Fruit fly (Drosophila melanogaster) whole organism, embryonic: ENCODE measurements around the gene dob.

Experiments used
- Bgb ChIP-seq: fragments of 200-800 bp; sonication (Bioruptor generic); IDR thresholded peaks from 2 replicates; pipeline ENCODE4 v1.3.6; 2022; ENCODE audit warnings: missing biosample characterization, missing genetic modification characterization; ENCODE audit not compliant: partially characterized antibody
- C15 ChIP-seq: fragments of 200-800 bp; sonication (Bioruptor generic); IDR thresholded peaks from 3 replicates; pipeline ENCODE4 v1.3.6; 2022; ENCODE audit warnings: missing biosample characterization, missing genetic modification characterization
- CG10147 ChIP-seq: fragments of 200-800 bp; sonication (Bioruptor generic); optimal IDR thresholded peaks from 2 replicates; lab custom pipeline; 2019; ENCODE audit warnings: missing biosample characterization, mild to moderate bottlenecking, missing genetic modification characterization, moderate library complexity
- CG10979 ChIP-seq: fragments of 200-800 bp; sonication (Bioruptor generic); optimal IDR thresholded peaks from 2 replicates; lab custom pipeline; 2018; ENCODE audit warnings: missing biosample characterization, mild to moderate bottlenecking, missing genetic modification characterization, moderate library complexity
- CG12104 ChIP-seq: fragments of 200-800 bp; sonication (Bioruptor generic); optimal IDR thresholded peaks from 3 replicates; lab custom pipeline; 2016; ENCODE audit warnings: missing biosample characterization, missing genetic modification characterization
- CG12236 ChIP-seq: fragments of 200-800 bp; sonication (Bioruptor generic); optimal IDR thresholded peaks from 2 replicates; lab custom pipeline; 2016; ENCODE audit warnings: missing biosample characterization, missing genetic modification characterization
- CG13894 ChIP-seq: fragments of 200-800 bp; sonication (Bioruptor generic); optimal IDR thresholded peaks from 3 replicates; lab custom pipeline; 2018; ENCODE audit warnings: missing biosample characterization, mild to moderate bottlenecking, missing genetic modification characterization, moderate library complexity
- CG15269 ChIP-seq: fragments of 200-800 bp; sonication (Bioruptor generic); optimal IDR thresholded peaks from 2 replicates; lab custom pipeline; 2018; ENCODE audit warnings: missing biosample characterization, mild to moderate bottlenecking, missing genetic modification characterization, moderate library complexity
- CG17361 ChIP-seq: fragments of 200-800 bp; sonication (Bioruptor generic); IDR thresholded peaks from 3 replicates; pipeline ENCODE4 v1.3.6; 2022; ENCODE audit warnings: missing biosample characterization, missing genetic modification characterization
- CG17385 ChIP-seq: fragments of 200-800 bp; sonication (Bioruptor generic); optimal IDR thresholded peaks from 3 replicates; lab custom pipeline; 2018; ENCODE audit warnings: missing biosample characterization, mild to moderate bottlenecking, missing genetic modification characterization
- CG17829 ChIP-seq: fragments of 200-800 bp; optimal IDR thresholded peaks from 2 replicates; lab custom pipeline; 2019; ENCODE audit warnings: missing biosample characterization, mild to moderate bottlenecking, missing genetic modification characterization, moderate library complexity
- CG2199 ChIP-seq: fragments of 200-800 bp; sonication (Bioruptor generic); IDR thresholded peaks from 3 replicates; pipeline ENCODE4 v1.3.6; 2022; ENCODE audit warnings: missing biosample characterization, missing genetic modification characterization
- CG3065 ChIP-seq: fragments of 200-800 bp; sonication (Bioruptor generic); optimal IDR thresholded peaks from 2 replicates; lab custom pipeline; 2016; ENCODE audit warnings: missing biosample characterization, missing genetic modification characterization
- CG31365 ChIP-seq: fragments of 200-800 bp; sonication (Bioruptor generic); optimal IDR thresholded peaks from 2 replicates; lab custom pipeline; 2018; ENCODE audit warnings: missing biosample characterization, mild to moderate bottlenecking, missing genetic modification characterization
- CG4328 ChIP-seq: fragments of 200-800 bp; sonication (Bioruptor generic); optimal IDR thresholded peaks from 3 replicates; lab custom pipeline; 2017; ENCODE audit warnings: missing biosample characterization, missing genetic modification reagents, missing genetic modification characterization
- CG6175 ChIP-seq: fragments of 200-800 bp; sonication (Bioruptor generic); IDR thresholded peaks from 3 replicates; pipeline ENCODE4 v1.3.6; 2022; ENCODE audit warnings: missing biosample characterization, missing genetic modification characterization
- CG8359 ChIP-seq: fragments of 200-800 bp; sonication (Bioruptor generic); optimal IDR thresholded peaks from 2 replicates; lab custom pipeline; 2017; ENCODE audit warnings: missing biosample characterization, mild to moderate bottlenecking, missing genetic modification characterization, borderline replicate concordance
- CG8765 ChIP-seq: fragments of 200-800 bp; sonication (Bioruptor generic); IDR thresholded peaks from 2 replicates; pipeline ENCODE4 v1.3.6; 2022; ENCODE audit warnings: missing biosample characterization, missing genetic modification characterization
- CG8944 ChIP-seq: fragments of 200-800 bp; sonication (Bioruptor generic); optimal IDR thresholded peaks from 3 replicates; lab custom pipeline; 2016; ENCODE audit warnings: missing biosample characterization, missing genetic modification characterization
- CG9817 ChIP-seq: fragments of 200-800 bp; sonication (Bioruptor generic); optimal IDR thresholded peaks from 2 replicates; lab custom pipeline; 2018; ENCODE audit warnings: missing biosample characterization, mild to moderate bottlenecking, missing genetic modification characterization, moderate library complexity
- Camta ChIP-seq: fragments of 200-800 bp; sonication (Bioruptor generic); optimal IDR thresholded peaks from 2 replicates; lab custom pipeline; 2016; ENCODE audit warnings: missing biosample characterization, missing genetic modification characterization
- Dll ChIP-seq: fragments of 200-800 bp; sonication (Bioruptor generic); IDR thresholded peaks from 4 replicates; pipeline ENCODE4 v1.3.6; 2022; ENCODE audit warnings: missing biosample characterization, missing genetic modification characterization; ENCODE audit not compliant: partially characterized antibody
- Hey ChIP-seq: fragments of 200-800 bp; sonication (Bioruptor generic); optimal IDR thresholded peaks from 3 replicates; lab custom pipeline; 2018; ENCODE audit warnings: missing biosample characterization, mild to moderate bottlenecking, missing genetic modification characterization
- Hr3 ChIP-seq: fragments of 200-800 bp; sonication (Bioruptor generic); optimal IDR thresholded peaks from 3 replicates; lab custom pipeline; 2016; ENCODE audit warnings: missing biosample characterization, missing genetic modification characterization
- Hr51 ChIP-seq, 2 experiments: fragments of 200-800 bp; sonication (Bioruptor generic); optimal IDR thresholded peaks; 2 replicates in 1 of 2; 3 replicates in 1 of 2; lab custom pipeline; 2016 to 2018; ENCODE audit warnings: missing biosample characterization in 2 of 2, missing genetic modification characterization in 2 of 2, mild to moderate bottlenecking in 1 of 2, moderate library complexity in 1 of 2
- Hr78 ChIP-seq, 2 experiments: fragments of 200-800 bp in 1 of 2; fragments of >200 bp in 1 of 2; sonication (Bioruptor generic) in 1 of 2; optimal IDR thresholded peaks; 2 replicates each; lab custom pipeline; 2017 to 2019; ENCODE audit warnings: missing biosample characterization in 2 of 2, missing genetic modification characterization in 2 of 2, mild to moderate bottlenecking in 1 of 2, moderate library complexity in 1 of 2
- MESR4 ChIP-seq: fragments of 200-800 bp; sonication (Bioruptor generic); optimal IDR thresholded peaks from 2 replicates; lab custom pipeline; 2018; ENCODE audit warnings: missing biosample characterization, mild to moderate bottlenecking, missing genetic modification characterization, moderate library complexity
- MTF-1 ChIP-seq: fragments of 200-800 bp; sonication (Bioruptor generic); optimal IDR thresholded peaks from 2 replicates; lab custom pipeline; 2018; ENCODE audit warnings: missing biosample characterization, mild to moderate bottlenecking, missing genetic modification characterization, borderline replicate concordance
- NK7.1 ChIP-seq: fragments of 200-800 bp; sonication (Bioruptor generic); optimal IDR thresholded peaks from 3 replicates; lab custom pipeline; 2016; ENCODE audit warnings: missing biosample characterization, missing genetic modification characterization
- Neu2 ChIP-seq: fragments of 200-800 bp; sonication (Bioruptor generic); optimal IDR thresholded peaks from 3 replicates; lab custom pipeline; 2016; ENCODE audit warnings: missing biosample characterization, missing genetic modification characterization, borderline replicate concordance
- az2 ChIP-seq: fragments of 200-800 bp; sonication (Bioruptor generic); optimal IDR thresholded peaks from 3 replicates; lab custom pipeline; 2016; ENCODE audit warnings: missing biosample characterization, missing genetic modification characterization
- bowl ChIP-seq: fragments of 200-800 bp; sonication (Bioruptor generic); IDR thresholded peaks from 2 replicates; pipeline ENCODE4 v1.3.6; 2022; ENCODE audit warnings: missing biosample characterization, missing genetic modification characterization
- cad ChIP-seq: fragments of >200 bp; optimal IDR thresholded peaks from 2 replicates; lab custom pipeline; 2017; ENCODE audit warnings: missing biosample characterization, missing genetic modification characterization
- da ChIP-seq: fragments of 200-800 bp; sonication (Bioruptor generic); optimal IDR thresholded peaks from 2 replicates; lab custom pipeline; 2016; ENCODE audit warnings: missing biosample characterization, missing genetic modification characterization
- dmrt11E ChIP-seq: fragments of 200-800 bp; sonication (Bioruptor generic); optimal IDR thresholded peaks from 3 replicates; lab custom pipeline; 2018; ENCODE audit warnings: missing biosample characterization, mild to moderate bottlenecking, missing genetic modification characterization, moderate library complexity
- esg ChIP-seq: fragments of 200-800 bp; sonication (Bioruptor generic); conservative IDR thresholded peaks from 2 replicates; pipeline ENCODE4 v1.3.6; 2022; ENCODE audit warnings: missing biosample characterization, missing genetic modification characterization
- gem ChIP-seq: fragments of 200-800 bp; sonication (Bioruptor generic); optimal IDR thresholded peaks from 2 replicates; lab custom pipeline; 2019; ENCODE audit warnings: missing biosample characterization, mild to moderate bottlenecking, missing genetic modification characterization, moderate library complexity
- gsb ChIP-seq: fragments of 200-800 bp; sonication (Bioruptor generic); IDR thresholded peaks from 2 replicates; pipeline ENCODE4 v1.3.6; 2022; ENCODE audit warnings: missing biosample characterization, missing genetic modification characterization
- lab ChIP-seq: fragments of 200-800 bp; sonication (Bioruptor generic); optimal IDR thresholded peaks from 3 replicates; lab custom pipeline; 2017; ENCODE audit warnings: missing biosample characterization, missing genetic modification characterization, mild to moderate bottlenecking, moderate library complexity, missing genetic modification reagents
- nmo ChIP-seq: fragments of 200-800 bp; sonication (Bioruptor generic); optimal IDR thresholded peaks from 2 replicates; lab custom pipeline; 2018; ENCODE audit warnings: missing biosample characterization, mild to moderate bottlenecking, missing genetic modification characterization, moderate library complexity
- pb ChIP-seq: fragments of 200-800 bp; sonication (Bioruptor generic); optimal IDR thresholded peaks from 3 replicates; lab custom pipeline; 2016; ENCODE audit warnings: missing biosample characterization, missing genetic modification characterization
- peb ChIP-seq: fragments of 200-800 bp; sonication (Bioruptor generic); IDR thresholded peaks from 2 replicates; pipeline ENCODE4 v1.3.6; 2022; ENCODE audit warnings: missing biosample characterization, missing genetic modification characterization
- phol ChIP-seq: fragments of 200-800 bp; sonication (Bioruptor generic); optimal IDR thresholded peaks from 3 replicates; lab custom pipeline; 2018; ENCODE audit warnings: missing biosample characterization, mild to moderate bottlenecking, missing genetic modification characterization, moderate library complexity
- prd ChIP-seq, 3 experiments: fragments of >200 bp in 2 of 3; fragments of 200-800 bp in 1 of 3; sonication (Bioruptor generic) in 1 of 3; optimal IDR thresholded peaks in 2 of 3; IDR thresholded peaks in 1 of 3; 2 replicates in 2 of 3; 3 replicates in 1 of 3; pipeline versions ENCODE4 v1.3.6 to Lab custom; 2017 to 2022; ENCODE audit warnings: missing biosample characterization in 1 of 3, missing genetic modification characterization in 1 of 3
- run ChIP-seq: fragments of 200-800 bp; sonication (Bioruptor generic); optimal IDR thresholded peaks from 3 replicates; lab custom pipeline; 2018; ENCODE audit warnings: missing biosample characterization, mild to moderate bottlenecking, missing genetic modification characterization
- sug ChIP-seq: fragments of 200-800 bp; optimal IDR thresholded peaks from 2 replicates; lab custom pipeline; 2019; ENCODE audit warnings: missing biosample characterization, mild to moderate bottlenecking, missing genetic modification characterization, moderate library complexity
- twi ChIP-seq: fragments of 200-800 bp; optimal IDR thresholded peaks from 2 replicates; lab custom pipeline; 2019; ENCODE audit warnings: missing biosample characterization, mild to moderate bottlenecking, missing genetic modification characterization, moderate library complexity
- unpg ChIP-seq: fragments of 200-800 bp; sonication (Bioruptor generic); optimal IDR thresholded peaks from 3 replicates; lab custom pipeline; 2018; ENCODE audit warnings: missing biosample characterization, mild to moderate bottlenecking, missing genetic modification characterization, moderate library complexity

Gene dob

DNA sequence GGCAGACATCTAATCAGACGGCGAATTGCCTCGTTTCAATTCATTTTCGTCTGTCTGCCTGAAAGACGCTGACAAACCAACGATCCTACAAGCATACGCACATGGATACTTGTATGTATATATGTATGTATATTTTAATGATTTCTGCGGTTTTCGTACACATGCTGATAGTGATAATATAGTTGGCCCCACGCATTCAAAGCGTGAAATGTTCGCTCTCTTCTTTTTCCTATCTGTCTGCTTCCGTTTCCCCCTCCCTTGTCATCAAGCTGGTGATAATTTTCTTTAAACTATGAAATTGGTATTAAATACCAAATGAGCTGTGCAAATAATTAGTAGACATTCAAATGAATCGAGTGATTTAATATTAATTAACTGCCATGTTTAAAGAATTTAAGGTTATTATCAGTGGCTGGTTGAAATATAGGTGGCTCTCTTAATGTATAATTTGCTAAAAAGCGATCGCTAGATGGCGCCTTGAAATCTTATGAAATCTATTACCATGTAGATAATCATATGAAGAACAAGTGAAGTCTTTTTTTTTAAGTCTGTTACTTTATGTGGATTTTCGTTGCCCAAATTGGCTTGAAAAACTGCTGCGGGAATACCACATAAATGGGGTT is 14.1 kb downstream of the dob start, which contains the start of gene CG33177 (continued):
- TF ChIP-seq Hr3 (GFP tag; lab: Kevin White, UChicago): no peak
- TF ChIP-seq MTF-1 (GFP tag; lab: Kevin White, UChicago): no peak
- TF ChIP-seq Bgb: 0 out of 2 replicates have a peak, but pooled peaks have one; percentile 9
- no peak for TF ChIP-seq CG10147
- TF ChIP-seq da (GFP tag; lab: Kevin White, UChicago): peak; percentile 4
- no peak for TF ChIP-seq esg (GFP tag; lab: Robert Waterston, UW)
- no peak for TF ChIP-seq CG4328 (GFP tag; lab: Kevin White, UChicago)
- TF ChIP-seq CG31365: no peak
- no peak for TF ChIP-seq pb (GFP tag; lab: Kevin White, UChicago)
- no peak for TF ChIP-seq cad (GFP tag; lab: Kevin White, UChicago)
- no peak for TF ChIP-seq CG17361 (GFP tag; lab: Robert Waterston, UW)
- peak; percentile 74 for TF ChIP-seq sug (tag; lab: Kevin White, UChicago)
- TF ChIP-seq CG17829 (tag; lab: Kevin White, UChicago): peak; percentile 35
- peak; percentile 44 for TF ChIP-seq lab (GFP tag; lab: Kevin White, UChicago)
- TF ChIP-seq CG2199 (GFP tag; lab: Robert Waterston, UW): peak; percentile 83; the same call in 2 of the 3 replicates
- peak; percentile 0 for TF ChIP-seq unpg (GFP tag; lab: Kevin White, UChicago)
- no peak for TF ChIP-seq twi
- TF ChIP-seq CG3065 (GFP tag; lab: Kevin White, UChicago): no peak
- TF ChIP-seq Camta (GFP tag; lab: Kevin White, UChicago): no peak
- TF ChIP-seq az2: peak; percentile 9
- peak; percentile 41 for TF ChIP-seq CG9817 (tag; lab: Kevin White, UChicago)
- no peak for TF ChIP-seq Dll (GFP tag; lab: Robert Waterston, UW)
- peak; percentile 58 for TF ChIP-seq CG10979 (tag; lab: Kevin White, UChicago)
- no peak for TF ChIP-seq bowl (GFP tag; lab: Robert Waterston, UW)
- TF ChIP-seq Hr51 (GFP tag; optimal IDR thresholded peaks at IDR 0.05; lab: Kevin White, UChicago): no peak
- TF ChIP-seq MESR4 (GFP tag; lab: Kevin White, UChicago): no peak
- no peak for TF ChIP-seq Neu2 (GFP tag; lab: Kevin White, UChicago)
- no peak for TF ChIP-seq CG6175 (GFP tag; lab: Robert Waterston, UW)
- no peak for TF ChIP-seq dmrt11E (tag; lab: Kevin White, UChicago)
- TF ChIP-seq gsb (GFP tag; lab: Robert Waterston, UW): no peak
- TF ChIP-seq CG13894 (tag; lab: Kevin White, UChicago): no peak
- TF ChIP-seq CG8359 (GFP tag; lab: Kevin White, UChicago): no peak
- TF ChIP-seq peb: no peak
- TF ChIP-seq CG8944: no peak
- peak; percentile 26 for TF ChIP-seq gem (tag; lab: Kevin White, UChicago)
- no peak for TF ChIP-seq prd (optimal IDR thresholded peaks at IDR 0.05; lab: Kevin White, UChicago)
- no peak for TF ChIP-seq prd (GFP tag; IDR thresholded peaks at IDR 0.05; lab: Robert Waterston, UW)
- no peak for TF ChIP-seq Hr78 (GFP tag; optimal IDR thresholded peaks at IDR 0.05; lab: Kevin White, UChicago)
- TF ChIP-seq run: peak; percentile 23
- no peak for TF ChIP-seq Hey (tag; lab: Kevin White, UChicago)
- TF ChIP-seq CG8765: no peak
- TF ChIP-seq CG17385 (GFP tag; lab: Kevin White, UChicago): peak; percentile 13
- TF ChIP-seq NK7.1 (GFP tag; lab: Kevin White, UChicago): no peak
- TF ChIP-seq CG12104: no peak
- TF ChIP-seq C15: no peak
- TF ChIP-seq nmo (GFP tag; lab: Kevin White, UChicago): peak; percentile 19
- peak; percentile 55 for TF ChIP-seq phol (tag; lab: Kevin White, UChicago)
- TF ChIP-seq CG15269 (tag; lab: Kevin White, UChicago): peak; percentile 16
- no peak for TF ChIP-seq CG12236 (GFP tag; lab: Kevin White, UChicago)
